Fruit fly (Drosophila melanogaster): ENCODE results near the gene PolZ2.

DNA sequence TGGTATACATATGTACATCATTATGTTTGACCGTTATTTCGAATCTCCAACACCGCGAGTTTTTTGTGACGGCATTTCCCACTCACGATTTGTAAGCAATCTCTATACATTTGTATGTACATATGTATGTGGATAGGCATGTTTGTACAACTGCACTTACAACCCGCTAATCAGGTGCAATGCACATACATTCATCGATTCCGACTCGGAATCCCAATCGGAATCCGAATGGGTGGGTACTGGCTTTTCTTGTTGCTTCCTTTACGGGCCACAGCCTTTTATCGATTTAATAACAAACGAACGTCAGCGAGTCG lies 17.3 kb upstream of the PolZ2 start:
- TF ChIP-seq Dll (optimal IDR thresholded peaks at IDR 0.05) (no peak), CG8478 (optimal IDR thresholded peaks at IDR 0.05) (no peak), usp (GFP tag; optimal IDR thresholded peaks at IDR 0.05) (no peak), psq (optimal IDR thresholded peaks at IDR 0.05) (no peak), EcR (GFP tag; optimal IDR thresholded peaks at IDR 0.05) (no peak), pan (optimal IDR thresholded peaks at IDR 0.05) (no peak)

All from whole organism.